Worm (Caenorhabditis elegans) whole organism, L4/young adult: ENCODE measurements around the gene dsl-5.

Experiments
- W03F9.2 ChIP-seq: fragments of 150-350 bp; optimal IDR thresholded peaks from 2 replicates; lab custom pipeline; 2014; ENCODE audit warnings: missing biosample characterization, missing genetic modification characterization
- him-1 ChIP-seq: sonication (generic microtip); optimal IDR thresholded peaks from 2 replicates; lab custom pipeline; 2016; ENCODE audit warnings: missing genotype, missing genetic modification reagents, missing genetic modification characterization, missing compliant biosample characterization

ce11 chrIV:11651965-11652453, 31.2 kb upstream of the dsl-5 start, which contains the start of the genes acl-3 and ndub-6:
- TF ChIP-seq him-1 (tag; lab: Kevin White, UChicago) (no peak), W03F9.2 (tag; lab: Kevin White, UChicago) (no peak)
